Fruit fly (Drosophila melanogaster): Measurements from ENCODE around the gene CG15432.
A peak's percentile ranks its signal among the peaks of the same experiment; 100 is the strongest.

CG15432 gene

dm6 chr2L:4452798-4453197 is 10.7 kb downstream of the CG15432 start, which contains the start of gene CG15439 (continued):
- TF ChIP-seq tna (GFP tag; IDR thresholded peaks at IDR 0.05; ENCODE audit: partially characterized antibody) (peak; percentile 83), rib (GFP tag; IDR thresholded peaks at IDR 0.05) (no peak), zen2 (GFP tag; IDR thresholded peaks at IDR 0.05; ENCODE audit: partially characterized antibody) (peak; percentile 75), Poxn (GFP tag; IDR thresholded peaks at IDR 0.05) (no peak), knrl (GFP tag; IDR thresholded peaks at IDR 0.05; ENCODE audit: partially characterized antibody) (peak; percentile 64; the same call in 2 of the 3 replicates), Ravus (GFP tag; IDR thresholded peaks at IDR 0.05) (no peak), Fer3 (tag; optimal IDR thresholded peaks at IDR 0.05) (no peak), CG14441 (GFP tag; IDR thresholded peaks at IDR 0.05) (no peak), Gug (GFP tag; IDR thresholded peaks at IDR 0.05) (no peak), CG6254 (GFP tag; optimal IDR thresholded peaks at IDR 0.05) (peak; percentile 23), CG11247 (GFP tag; IDR thresholded peaks at IDR 0.05) (no peak), MBD-R2 (GFP tag; IDR thresholded peaks at IDR 0.05) (peak; percentile 61), CG13287 (GFP tag; IDR thresholded peaks at IDR 0.05; ENCODE audit: partially characterized antibody) (peak; percentile 83), maf-S (GFP tag; optimal IDR thresholded peaks at IDR 0.05) (no peak), sna (GFP tag; IDR thresholded peaks at IDR 0.05; ENCODE audit: partially characterized antibody) (peak; percentile 70), CG12744 (GFP tag; optimal IDR thresholded peaks at IDR 0.05) (no peak), CG15011 (GFP tag; optimal IDR thresholded peaks at IDR 0.05) (no peak), CG6689 (GFP tag; IDR thresholded peaks at IDR 0.05) (no peak), MESR4 (GFP tag; optimal IDR thresholded peaks at IDR 0.05) (peak; percentile 89), CG13624 (GFP tag; optimal IDR thresholded peaks at IDR 0.05) (no peak), Xrp1 (GFP tag; IDR thresholded peaks at IDR 0.05) (no peak), Hmr (GFP tag; optimal IDR thresholded peaks at IDR 0.05) (no peak), CG43689 (GFP tag; IDR thresholded peaks at IDR 0.05) (no peak), CG10565 (GFP tag; optimal IDR thresholded peaks at IDR 0.05) (no peak), cad (GFP tag; optimal IDR thresholded peaks at IDR 0.05) (no peak), CG8388 (GFP tag; optimal IDR thresholded peaks at IDR 0.05) (no peak), hkb (optimal IDR thresholded peaks at IDR 0.05) (no peak), hkb (GFP tag; IDR thresholded peaks at IDR 0.05) (no peak), lola (GFP tag; optimal IDR thresholded peaks at IDR 0.05) (no peak), mld (GFP tag; IDR thresholded peaks at IDR 0.05; ENCODE audit: partially characterized antibody) (peak; percentile 73; the same call in 1 of the 3 replicates), CG6765 (GFP tag; optimal IDR thresholded peaks at IDR 0.05) (no peak), CG13123 (GFP tag; optimal IDR thresholded peaks at IDR 0.05) (no peak), CG2199 (GFP tag; IDR thresholded peaks at IDR 0.05) (no peak), so (GFP tag; IDR thresholded peaks at IDR 0.05) (no peak), insv (GFP tag; optimal IDR thresholded peaks at IDR 0.05) (no peak), CG11560 (tag; IDR thresholded peaks at IDR 0.05) (no peak; the same call in 2 of the 3 replicates), slp2 (GFP tag; optimal IDR thresholded peaks at IDR 0.05) (no peak), Bdp1 (GFP tag; optimal IDR thresholded peaks at IDR 0.05) (no peak), nmo (GFP tag; optimal IDR thresholded peaks at IDR 0.05) (no peak), row (GFP tag; IDR thresholded peaks at IDR 0.05) (peak; percentile 8; the same call in 1 of the 3 replicates), run (tag; optimal IDR thresholded peaks at IDR 0.05) (no peak), bab2 (GFP tag; optimal IDR thresholded peaks at IDR 0.05) (no peak), Mad (GFP tag; optimal IDR thresholded peaks at IDR 0.05) (no peak), az2 (GFP tag; optimal IDR thresholded peaks at IDR 0.05) (no peak), emc (GFP tag; optimal IDR thresholded peaks at IDR 0.05) (no peak), fd96Cb (tag; optimal IDR thresholded peaks at IDR 0.05) (no peak), Adf1 (GFP tag; IDR thresholded peaks at IDR 0.05) (no peak), Hr78 (GFP tag; optimal IDR thresholded peaks at IDR 0.05) (no peak), br (optimal IDR thresholded peaks at IDR 0.05) (no peak), CG10274 (GFP tag; optimal IDR thresholded peaks at IDR 0.05) (no peak), CG12769 (tag; optimal IDR thresholded peaks at IDR 0.05) (no peak), sim (GFP tag; IDR thresholded peaks at IDR 0.05) (no peak)
